Fruit fly (Drosophila melanogaster) whole organism, pupa: ENCODE measurements around the gene CG43165.

Source experiments
- CG10348 ChIP-seq: fragments of 200-800 bp; sonication (Bioruptor generic); IDR thresholded peaks from 2 replicates; pipeline ENCODE4 v1.3.6; 2022; ENCODE audit warnings: missing biosample characterization, missing genetic modification characterization
- D1 ChIP-seq: fragments of 200-800 bp; sonication (Bioruptor generic); optimal IDR thresholded peaks from 2 replicates; lab custom pipeline; 2018; ENCODE audit warnings: missing biosample characterization, mild to moderate bottlenecking, missing genetic modification characterization, moderate library complexity
- fd96Ca ChIP-seq: fragments of 200-800 bp; sonication (Bioruptor generic); IDR thresholded peaks from 3 replicates; pipeline ENCODE4 v1.3.6; 2022; ENCODE audit warnings: missing biosample characterization, missing genetic modification characterization

DNA sequence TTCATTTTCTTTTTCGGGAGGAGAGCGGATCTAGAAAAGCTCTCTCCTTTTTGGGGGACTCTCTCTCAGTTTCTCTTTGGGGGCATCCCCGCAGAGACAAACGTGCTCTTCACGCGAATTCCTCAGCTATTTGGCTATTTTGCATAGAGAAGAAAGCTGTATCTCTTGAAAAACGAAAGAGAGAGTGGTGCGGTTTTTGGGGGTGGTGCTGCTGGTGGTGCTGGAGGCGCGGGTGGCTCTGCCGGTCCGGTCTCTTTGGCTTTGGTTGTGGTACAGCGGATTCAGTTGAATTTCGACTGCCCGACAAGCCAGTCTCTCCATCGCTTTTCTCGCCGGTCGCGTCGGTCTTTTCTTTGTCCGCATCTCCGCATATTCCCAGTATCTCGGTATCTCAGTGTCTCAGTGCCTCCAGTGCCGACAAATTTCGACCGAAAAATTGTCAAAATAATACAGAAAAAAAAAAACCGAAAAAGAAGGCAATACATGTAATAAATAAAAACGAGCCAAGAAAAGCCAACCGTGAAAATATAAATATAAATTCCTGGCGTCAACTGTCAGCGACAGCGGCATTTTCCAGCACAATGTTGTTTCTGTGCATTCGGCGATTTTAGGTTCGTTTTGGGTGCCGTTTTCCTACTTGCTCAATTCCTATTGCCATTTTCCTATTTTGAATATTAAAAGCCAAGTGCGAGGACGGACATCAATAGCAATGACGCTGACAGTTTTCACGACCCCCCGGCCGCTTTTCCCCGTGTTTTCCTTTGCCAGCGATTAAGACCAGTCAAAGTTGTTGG lies 35.6 kb upstream of the CG43165 start, which contains the start of gene CG10019:
- TF ChIP-seq D1 (tag; lab: Kevin White, UChicago) (no peak), CG10348 (no peak), fd96Ca (GFP tag; lab: Robert Waterston, UW) (no peak)
